Worm (Caenorhabditis elegans) whole organism, late embryonic: ENCODE data around the gene T14G11.1.

Source experiments
- C38D4.7 ChIP-seq: fragments of 200-800 bp; sonication (Bioruptor generic); optimal IDR thresholded peaks from 2 replicates; lab custom pipeline; 2018; ENCODE audit warnings: mild to moderate bottlenecking, missing genetic modification characterization, moderate library complexity, missing compliant biosample characterization
- ama-1 ChIP-seq: fragments of 150-350 bp; optimal IDR thresholded peaks from 2 replicates; lab custom pipeline; 2014
- ceh-14 ChIP-seq: sonication (generic microtip); optimal IDR thresholded peaks from 2 replicates; lab custom pipeline; 2016; ENCODE audit warnings: missing genotype, missing genetic modification characterization, missing compliant biosample characterization
- ceh-18 ChIP-seq: sonication (generic microtip); optimal IDR thresholded peaks from 2 replicates; lab custom pipeline; 2016; ENCODE audit warnings: missing genetic modification characterization, missing compliant biosample characterization
- eyg-1 ChIP-seq: sonication (generic microtip); optimal IDR thresholded peaks from 2 replicates; lab custom pipeline; 2016; ENCODE audit warnings: missing genotype, missing genetic modification characterization, missing compliant biosample characterization
- fkh-10 ChIP-seq: fragments of 150-350 bp; optimal IDR thresholded peaks from 2 replicates; lab custom pipeline; 2014; ENCODE audit warnings: missing biosample characterization, missing genetic modification reagents, missing genetic modification characterization
- pha-4 ChIP-seq: fragments of 150-350 bp; optimal IDR thresholded peaks from 2 replicates; lab custom pipeline; 2018; ENCODE audit warnings: missing biosample characterization, missing genetic modification reagents, missing genetic modification characterization
- pqm-1 ChIP-seq: sonication (generic microtip); optimal IDR thresholded peaks from 2 replicates; lab custom pipeline; 2016; ENCODE audit warnings: missing genetic modification characterization, missing compliant biosample characterization
- rnt-1 ChIP-seq: sonication (generic microtip); optimal IDR thresholded peaks from 2 replicates; lab custom pipeline; 2016; ENCODE audit warnings: missing genetic modification characterization, missing compliant biosample characterization
- unc-3 ChIP-seq, 2 experiments: fragments of 200-800 bp in 1 of 2; sonication (Bioruptor generic) in 1 of 2; sonication (generic microtip) in 1 of 2; conservative IDR thresholded peaks in 1 of 2; optimal IDR thresholded peaks in 1 of 2; 2 replicates each; pipeline versions ENCODE4 v1.3.6 to Lab custom; 2016 to 2022; ENCODE audit warnings: missing compliant biosample characterization in 2 of 2, missing genetic modification characterization in 2 of 2, missing genetic modification reagents in 1 of 2
- unc-55 ChIP-seq: sonication (generic microtip); optimal IDR thresholded peaks from 2 replicates; lab custom pipeline; 2017; ENCODE audit warnings: missing biosample characterization, missing genetic modification reagents, missing genetic modification characterization

- TF ChIP-seq fkh-10 (GFP tag; lab: Kevin White, UChicago), result no peak
- TF ChIP-seq ceh-18, result no peak
- no peak for TF ChIP-seq C38D4.7
- no peak for TF ChIP-seq eyg-1 (tag; lab: Kevin White, UChicago)
- TF ChIP-seq pha-4 (tag; lab: Kevin White, UChicago), result no peak
- TF ChIP-seq unc-55 (GFP tag; lab: Kevin White, UChicago), result no peak
- TF ChIP-seq pqm-1, result no peak
- TF ChIP-seq ceh-14 (tag; lab: Kevin White, UChicago), result no peak
- no peak for TF ChIP-seq ama-1 (lab: Kevin White, UChicago)
- no peak for TF ChIP-seq rnt-1 (tag; lab: Kevin White, UChicago)
- TF ChIP-seq unc-3 (GFP tag; conservative IDR thresholded peaks at IDR 0.05; lab: Robert Waterston, UW), result no peak
- no peak for TF ChIP-seq unc-3 (tag; optimal IDR thresholded peaks at IDR 0.05; lab: Kevin White, UChicago)
Observed at ce11 chrX:2707480-2708015, 18.8 kb downstream of the T14G11.1 start.
